Worm (Caenorhabditis elegans): Measurements from ENCODE around the gene osm-12.

DNA sequence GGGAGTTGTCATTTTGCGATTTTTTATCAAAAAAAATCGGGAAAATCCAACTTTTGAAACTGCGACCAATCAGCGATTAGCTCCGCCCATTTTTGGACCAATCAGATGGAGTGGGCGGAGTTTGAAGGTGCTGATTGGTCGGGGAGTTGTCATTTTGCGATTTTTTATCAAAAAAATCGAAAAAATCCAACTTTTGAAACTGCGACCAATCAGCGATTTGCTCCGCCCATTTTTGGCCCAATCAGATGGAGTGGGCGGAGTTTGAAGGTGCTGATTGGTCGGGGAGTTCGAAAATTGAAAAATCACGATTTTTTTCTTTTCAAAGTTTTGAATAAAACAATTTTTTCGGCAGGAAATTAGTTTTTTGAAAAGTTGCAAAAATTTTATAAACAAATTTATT lies 44.8 kb downstream of the osm-12 start:
- TF ChIP-seq nfya-1 (tag; optimal IDR thresholded peaks at IDR 0.05; ENCODE audit: borderline replicate concordance, insufficient read depth) (no peak), F49E8.2 (tag; optimal IDR thresholded peaks at IDR 0.05; ENCODE audit: insufficient read depth) (no peak), unc-62 (GFP tag; optimal IDR thresholded peaks at IDR 0.05) (no peak), ama-1 (optimal IDR thresholded peaks at IDR 0.05) (no peak), ama-1 (GFP tag; optimal IDR thresholded peaks at IDR 0.05) (no peak), ztf-22 (GFP tag; optimal IDR thresholded peaks at IDR 0.05) (no peak), ztf-26 (tag; optimal IDR thresholded peaks at IDR 0.05) (no peak), madf-6 (GFP tag; IDR thresholded peaks at IDR 0.05) (no peak), ets-4 (GFP tag; optimal IDR thresholded peaks at IDR 0.05) (no peak), F33H1.4 (GFP tag; IDR thresholded peaks at IDR 0.05) (no peak), ccch-3 (GFP tag; optimal IDR thresholded peaks at IDR 0.05) (no peak), attf-6 (GFP tag; IDR thresholded peaks at IDR 0.05) (no peak), pha-4 (tag; optimal IDR thresholded peaks at IDR 0.05) (no peak), lir-1 (GFP tag; conservative IDR thresholded peaks at IDR 0.05) (no peak)
